Fruit fly (Drosophila melanogaster): ENCODE measurements around the gene CG32371.

dm6 chr3L:7718561-7719417, 49.4 kb downstream of the CG32371 start, which contains the start of gene Mcad:
- TF ChIP-seq jim (GFP tag; optimal IDR thresholded peaks at IDR 0.05): no peak
- TF ChIP-seq Sp1 (GFP tag; optimal IDR thresholded peaks at IDR 0.05): peak; percentile 95
- TF ChIP-seq OdsH (GFP tag; optimal IDR thresholded peaks at IDR 0.05): peak; percentile 97
- TF ChIP-seq brk (GFP tag; optimal IDR thresholded peaks at IDR 0.05): peak; percentile 96
- peak; percentile 97 for TF ChIP-seq HLH106 (tag; optimal IDR thresholded peaks at IDR 0.05)
- peak; percentile 94 for TF ChIP-seq psq (GFP tag; optimal IDR thresholded peaks at IDR 0.05)
- TF ChIP-seq pan (optimal IDR thresholded peaks at IDR 0.05): peak; percentile 84
- no peak for TF ChIP-seq Dfd (GFP tag; optimal IDR thresholded peaks at IDR 0.05)
- TF ChIP-seq foxo (GFP tag; optimal IDR thresholded peaks at IDR 0.05): peak; percentile 76 to 97
- peak; percentile 96 for TF ChIP-seq Hnf4 (GFP tag; optimal IDR thresholded peaks at IDR 0.05)
- TF ChIP-seq CG32264 (GFP tag; optimal IDR thresholded peaks at IDR 0.05): peak; percentile 87

All from whole organism, wandering third instar larva.